Worm (Caenorhabditis elegans): ENCODE data around the gene srd-13.

DNA sequence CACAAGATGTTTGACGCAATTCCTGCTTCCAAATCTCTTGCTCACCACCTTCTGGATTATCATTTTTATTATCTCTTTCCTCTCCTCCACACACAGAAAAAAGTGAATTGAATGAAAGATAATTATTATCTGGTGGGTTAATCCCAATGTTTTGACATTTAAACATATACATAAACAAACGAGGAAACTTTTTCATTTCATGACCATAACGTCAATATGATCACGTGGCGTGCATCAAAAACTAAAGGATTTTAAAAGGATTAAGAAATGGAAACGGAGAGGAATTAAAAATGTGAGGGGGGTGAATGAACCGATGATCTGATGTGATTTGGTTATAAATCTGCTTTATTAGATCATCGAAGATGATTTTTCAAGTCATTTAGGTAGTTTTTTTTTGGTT is 39.9 kb downstream of the srd-13 start:
- no peak for TF ChIP-seq ztf-23 (GFP tag; IDR thresholded peaks at IDR 0.05)
- TF ChIP-seq ref-1 (GFP tag; conservative IDR thresholded peaks at IDR 0.05) = no peak
